Worm (Caenorhabditis elegans) whole organism, L4 larva: ENCODE results near the gene epn-1.

Source experiments
- D1046.2 ChIP-seq: fragments of 200-800 bp; sonication (Bioruptor generic); IDR thresholded peaks from 2 replicates; pipeline ENCODE4 v1.3.6; 2022; ENCODE audit warnings: missing genetic modification characterization, missing compliant biosample characterization
- F26F4.8 ChIP-seq: fragments of 200-800 bp; sonication (Bioruptor generic); conservative IDR thresholded peaks from 2 replicates; pipeline ENCODE4 v1.3.6; 2022; ENCODE audit warnings: missing genetic modification characterization, missing compliant biosample characterization
- F49E8.2 ChIP-seq: sonication (generic microtip); optimal IDR thresholded peaks from 2 replicates; lab custom pipeline; 2016; ENCODE audit warnings: missing compliant biosample characterization, mild to moderate bottlenecking, missing genetic modification characterization, borderline replicate concordance
- R02D3.7 ChIP-seq: fragments of 150-350 bp; sonication (generic microtip); optimal IDR thresholded peaks from 3 replicates; lab custom pipeline; 2014; ENCODE audit warnings: missing biosample characterization, missing genetic modification characterization
- T26A8.4 ChIP-seq: fragments of 200-800 bp; sonication (Bioruptor generic); IDR thresholded peaks from 2 replicates; pipeline ENCODE4 v1.3.6; 2022; ENCODE audit warnings: missing genetic modification characterization, missing compliant biosample characterization
- Y105C5A.15 ChIP-seq: fragments of 200-800 bp; sonication (Bioruptor generic); IDR thresholded peaks from 2 replicates; pipeline ENCODE4 v1.3.6; 2022; ENCODE audit warnings: missing genetic modification characterization, missing compliant biosample characterization
- Y48G9A.11 ChIP-seq: fragments of 200-800 bp; sonication (Bioruptor generic); IDR thresholded peaks from 2 replicates; pipeline ENCODE4 v1.3.6; 2022; ENCODE audit warnings: missing genetic modification reagents, missing genetic modification characterization, missing compliant biosample characterization
- Y5F2A.4 ChIP-seq: fragments of 200-800 bp; sonication (Bioruptor generic); optimal IDR thresholded peaks from 2 replicates; lab custom pipeline; 2018; ENCODE audit warnings: mild to moderate bottlenecking, missing genetic modification characterization, missing compliant biosample characterization
- Y75B8A.6 ChIP-seq: fragments of 200-800 bp; sonication (Bioruptor generic); IDR thresholded peaks from 2 replicates; pipeline ENCODE4 v1.3.6; 2022; ENCODE audit warnings: missing genetic modification reagents, missing genetic modification characterization, missing compliant biosample characterization
- ZK546.5 ChIP-seq, 2 experiments: sonication (generic microtip); optimal IDR thresholded peaks; 2 replicates each; lab custom pipeline; 2017; ENCODE audit warnings: missing biosample characterization in 2 of 2, missing genetic modification characterization in 2 of 2
- attf-4 ChIP-seq: sonication (generic microtip); optimal IDR thresholded peaks from 3 replicates; lab custom pipeline; 2017; ENCODE audit warnings: missing biosample characterization, missing genetic modification characterization
- ceh-62 ChIP-seq: sonication (generic microtip); optimal IDR thresholded peaks from 2 replicates; lab custom pipeline; 2017; ENCODE audit warnings: missing biosample characterization, missing genetic modification characterization
- daf-12 ChIP-seq: fragments of 150-350 bp; optimal IDR thresholded peaks from 2 replicates; lab custom pipeline; 2014; ENCODE audit warnings: missing biosample characterization, missing genetic modification reagents, missing genetic modification characterization
- daf-16 ChIP-seq, 3 experiments: sonication (generic microtip); optimal IDR thresholded peaks; 2 replicates each; lab custom pipeline; 2016 to 2017; ENCODE audit warnings: missing genetic modification characterization in 3 of 3, missing genetic modification reagents in 3 of 3, mild to moderate bottlenecking in 2 of 3, missing compliant biosample characterization in 2 of 3, missing biosample characterization in 1 of 3, moderate library complexity in 1 of 3
- dmd-6 ChIP-seq: fragments of 200-800 bp; sonication (Bioruptor generic); IDR thresholded peaks from 2 replicates; pipeline ENCODE4 v1.3.6; 2022; ENCODE audit warnings: missing genetic modification reagents, missing genetic modification characterization, missing compliant biosample characterization
- dmd-9 ChIP-seq: fragments of 200-800 bp; sonication (Bioruptor generic); IDR thresholded peaks from 2 replicates; pipeline ENCODE4 v1.3.6; 2022; ENCODE audit warnings: missing genetic modification reagents, missing genetic modification characterization, missing compliant biosample characterization
- dve-1 ChIP-seq: sonication (generic microtip); optimal IDR thresholded peaks from 2 replicates; lab custom pipeline; 2017; ENCODE audit warnings: antibody characterized with exemption, mild to moderate bottlenecking, missing genetic modification characterization, missing compliant biosample characterization; ENCODE audit not compliant: insufficient read depth
- egl-27 ChIP-seq: sonication (generic microtip); optimal IDR thresholded peaks from 3 replicates; lab custom pipeline; 2017; ENCODE audit warnings: missing biosample characterization, missing genetic modification reagents, missing genetic modification characterization
- egl-43 ChIP-seq: fragments of 200-800 bp; sonication (Bioruptor generic); IDR thresholded peaks from 2 replicates; pipeline ENCODE4 v1.3.6; 2022; ENCODE audit warnings: missing genetic modification reagents, missing genetic modification characterization, missing compliant biosample characterization
- fos-1 ChIP-seq: fragments of 150-350 bp; optimal IDR thresholded peaks from 2 replicates; lab custom pipeline; 2014; ENCODE audit warnings: missing biosample characterization, missing genetic modification characterization
- gei-8 ChIP-seq: fragments of 200-800 bp; sonication (Bioruptor generic); optimal IDR thresholded peaks from 2 replicates; lab custom pipeline; 2018; ENCODE audit warnings: mild to moderate bottlenecking, missing genetic modification characterization, missing compliant biosample characterization
- hif-1 ChIP-seq, 2 experiments: sonication (generic microtip); optimal IDR thresholded peaks; 2 replicates each; lab custom pipeline; 2016 to 2017; ENCODE audit warnings: missing compliant biosample characterization in 2 of 2, missing genetic modification characterization in 2 of 2, missing genetic modification reagents in 2 of 2, missing genotype in 2 of 2, mild to moderate bottlenecking in 1 of 2
- hlh-11 ChIP-seq: fragments of 200-800 bp; sonication (Bioruptor generic); optimal IDR thresholded peaks from 2 replicates; lab custom pipeline; 2018; ENCODE audit warnings: mild to moderate bottlenecking, missing genetic modification characterization, missing compliant biosample characterization
- hmg-1.1 ChIP-seq: fragments of 200-800 bp; sonication (Bioruptor generic); IDR thresholded peaks from 2 replicates; pipeline ENCODE4 v1.3.6; 2022; ENCODE audit warnings: missing genetic modification reagents, missing genetic modification characterization, missing compliant biosample characterization
- jun-1 ChIP-seq: fragments of 150-350 bp; optimal IDR thresholded peaks from 2 replicates; lab custom pipeline; 2014; ENCODE audit warnings: missing biosample characterization, missing genetic modification reagents, missing genetic modification characterization
- lin-1 ChIP-seq: fragments of 200-800 bp; sonication (Bioruptor generic); IDR thresholded peaks from 2 replicates; pipeline ENCODE4 v1.3.6; 2022; ENCODE audit warnings: missing genetic modification reagents, missing genetic modification characterization, missing compliant biosample characterization
- lin-13 ChIP-seq: fragments of 150-350 bp; optimal IDR thresholded peaks from 2 replicates; lab custom pipeline; 2014; ENCODE audit warnings: missing biosample characterization, missing genetic modification reagents, missing genetic modification characterization
- lin-29 ChIP-seq: fragments of 200-800 bp; sonication (Bioruptor generic); IDR thresholded peaks from 2 replicates; pipeline ENCODE4 v1.3.6; 2022; ENCODE audit warnings: missing genetic modification reagents, missing genetic modification characterization, missing compliant biosample characterization
- lin-39 ChIP-seq: fragments of 150-350 bp; optimal IDR thresholded peaks from 2 replicates; lab custom pipeline; 2014; ENCODE audit warnings: missing biosample characterization, missing genetic modification reagents, missing genetic modification characterization
- mdt-29 ChIP-seq: fragments of 200-800 bp; sonication (Bioruptor generic); IDR thresholded peaks from 2 replicates; pipeline ENCODE4 v1.3.6; 2022; ENCODE audit warnings: missing genetic modification reagents, missing genetic modification characterization, missing compliant biosample characterization
- mxl-2 ChIP-seq: fragments of 200-800 bp; sonication (Bioruptor generic); conservative IDR thresholded peaks from 2 replicates; pipeline ENCODE4 v1.3.6; 2022; ENCODE audit warnings: missing genetic modification reagents, missing genetic modification characterization, missing compliant biosample characterization
- nhr-111 ChIP-seq: fragments of 200-800 bp; sonication (Bioruptor generic); optimal IDR thresholded peaks from 2 replicates; lab custom pipeline; 2018; ENCODE audit warnings: mild to moderate bottlenecking, missing genetic modification characterization, missing compliant biosample characterization
- nhr-41 ChIP-seq: fragments of 200-800 bp; sonication (Bioruptor generic); IDR thresholded peaks from 2 replicates; pipeline ENCODE4 v1.3.6; 2022; ENCODE audit warnings: missing genetic modification reagents, missing genetic modification characterization, missing compliant biosample characterization
- nhr-76 ChIP-seq: fragments of 150-350 bp; optimal IDR thresholded peaks from 2 replicates; lab custom pipeline; 2014; ENCODE audit warnings: missing biosample characterization, missing genetic modification characterization
- pqm-1 ChIP-seq: sonication (generic microtip); optimal IDR thresholded peaks from 2 replicates; lab custom pipeline; 2017; ENCODE audit warnings: missing biosample characterization, missing genetic modification characterization
- rbr-2 ChIP-seq: sonication (generic microtip); optimal IDR thresholded peaks from 2 replicates; lab custom pipeline; 2016; ENCODE audit warnings: missing genotype, missing genetic modification characterization, missing compliant biosample characterization
- saeg-2 ChIP-seq: fragments of 200-800 bp; sonication (Bioruptor generic); IDR thresholded peaks from 2 replicates; pipeline ENCODE4 v1.3.6; 2022; ENCODE audit warnings: missing genetic modification reagents, missing genetic modification characterization, missing compliant biosample characterization
- sdz-12 ChIP-seq: fragments of 200-800 bp; sonication (Bioruptor generic); optimal IDR thresholded peaks from 2 replicates; lab custom pipeline; 2018; ENCODE audit warnings: mild to moderate bottlenecking, missing genetic modification characterization, missing compliant biosample characterization
- snpc-1.2 ChIP-seq: fragments of 200-800 bp; sonication (Bioruptor generic); IDR thresholded peaks from 2 replicates; pipeline ENCODE4 v1.3.6; 2022; ENCODE audit warnings: missing genetic modification reagents, missing genetic modification characterization, missing compliant biosample characterization
- snpc-4 ChIP-seq: fragments of 150-350 bp; optimal IDR thresholded peaks from 2 replicates; lab custom pipeline; 2014; ENCODE audit warnings: missing biosample characterization, missing genetic modification characterization
- spr-3 ChIP-seq: fragments of 200-800 bp; sonication (Bioruptor generic); optimal IDR thresholded peaks from 2 replicates; lab custom pipeline; 2018; ENCODE audit warnings: mild to moderate bottlenecking, missing genetic modification characterization, missing compliant biosample characterization
- tra-1 ChIP-seq: fragments of 200-800 bp; sonication (Bioruptor generic); IDR thresholded peaks from 2 replicates; pipeline ENCODE4 v1.3.6; 2022; ENCODE audit warnings: missing genetic modification reagents, missing genetic modification characterization, missing compliant biosample characterization
- unc-62 ChIP-seq, 3 experiments: fragments of 150-350 bp in 1 of 3; sonication (generic microtip); optimal IDR thresholded peaks in 2 of 3; peaks in 1 of 3; 1 replicate in 1 of 3; 2 replicates in 2 of 3; lab custom pipeline; 2014 to 2017; ENCODE audit warnings: missing biosample characterization in 3 of 3, missing genetic modification characterization in 3 of 3, missing genetic modification reagents in 3 of 3, missing genotype in 1 of 3
- zag-1 ChIP-seq: fragments of 150-350 bp; optimal IDR thresholded peaks from 2 replicates; lab custom pipeline; 2014; ENCODE audit warnings: missing biosample characterization, missing genetic modification characterization
- zfp-3 ChIP-seq: fragments of 200-800 bp; sonication (Bioruptor generic); conservative IDR thresholded peaks from 2 replicates; pipeline ENCODE4 v1.3.6; 2022; ENCODE audit warnings: missing genetic modification reagents, missing genetic modification characterization, missing compliant biosample characterization
- ztf-11 ChIP-seq: fragments of 150-350 bp; optimal IDR thresholded peaks from 2 replicates; lab custom pipeline; 2014; ENCODE audit warnings: missing biosample characterization, missing genetic modification characterization

The epn-1 gene

DNA sequence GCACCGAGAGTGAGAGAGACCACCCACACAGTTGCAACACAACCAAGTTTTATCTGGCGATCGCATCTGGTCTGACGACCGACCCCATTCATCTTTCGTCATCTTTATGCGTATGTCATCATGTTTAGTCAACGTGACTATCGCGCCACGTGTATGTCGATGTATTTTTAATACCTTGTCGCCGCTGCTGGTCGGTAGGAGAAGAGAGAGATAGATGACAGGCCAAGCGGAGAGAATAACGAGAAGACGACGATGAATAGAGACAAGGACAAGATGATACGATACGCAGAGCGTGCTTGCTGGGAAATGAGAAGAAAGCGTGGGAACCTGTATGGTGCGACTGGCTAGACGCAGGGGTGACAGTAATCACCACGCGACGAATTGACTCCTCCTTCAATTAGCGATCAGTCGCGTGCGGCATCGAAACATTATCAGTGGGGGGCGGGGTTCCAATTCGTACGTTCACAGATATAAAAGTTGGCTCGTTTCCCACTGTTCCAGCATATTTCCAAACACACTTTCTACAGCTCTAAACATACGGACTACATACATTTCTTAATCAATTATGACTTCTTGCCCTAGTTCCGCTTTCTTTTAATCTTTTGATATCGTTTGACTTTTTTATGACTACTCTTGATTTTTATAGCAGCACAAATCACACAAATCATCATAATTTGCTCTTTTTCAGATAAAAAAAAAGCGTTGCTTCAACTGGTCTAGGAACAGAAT, 27.8 kb downstream of the epn-1 start, which contains the start of gene tatn-1 (continued):
- TF ChIP-seq daf-12 (tag; lab: Kevin White, UChicago) = no peak
- no peak for TF ChIP-seq snpc-1.2
- no peak for TF ChIP-seq zfp-3
- TF ChIP-seq jun-1 (tag; lab: Kevin White, UChicago) = peak; percentile 53
- no peak for TF ChIP-seq F26F4.8 (GFP tag; lab: Robert Waterston, UW)
- TF ChIP-seq dve-1 (tag; lab: Kevin White, UChicago) = peak; percentile 86
- TF ChIP-seq nhr-41 (GFP tag; lab: Robert Waterston, UW) = peak; percentile 24; the same call in 1 of the 2 replicates
- peak; percentile 25; the same call in 1 of the 2 replicates for TF ChIP-seq hmg-1.1 (GFP tag; lab: Robert Waterston, UW)
- no peak for TF ChIP-seq fos-1
- no peak for TF ChIP-seq R02D3.7 (tag; lab: Kevin White, UChicago)
- TF ChIP-seq dmd-6 (GFP tag; lab: Robert Waterston, UW) = peak; percentile 97
- no peak for TF ChIP-seq ceh-62 (tag; lab: Kevin White, UChicago)
- no peak for TF ChIP-seq egl-27 (tag; lab: Kevin White, UChicago)
- no peak for TF ChIP-seq Y5F2A.4 (GFP tag; lab: Kevin White, UChicago)
- TF ChIP-seq zag-1 (tag; lab: Kevin White, UChicago) = no peak
- TF ChIP-seq mxl-2 = 0 out of 2 replicates have a peak, but pooled peaks have one; percentile 3
- TF ChIP-seq Y75B8A.6 (GFP tag; lab: Robert Waterston, UW) = no peak

DNA sequence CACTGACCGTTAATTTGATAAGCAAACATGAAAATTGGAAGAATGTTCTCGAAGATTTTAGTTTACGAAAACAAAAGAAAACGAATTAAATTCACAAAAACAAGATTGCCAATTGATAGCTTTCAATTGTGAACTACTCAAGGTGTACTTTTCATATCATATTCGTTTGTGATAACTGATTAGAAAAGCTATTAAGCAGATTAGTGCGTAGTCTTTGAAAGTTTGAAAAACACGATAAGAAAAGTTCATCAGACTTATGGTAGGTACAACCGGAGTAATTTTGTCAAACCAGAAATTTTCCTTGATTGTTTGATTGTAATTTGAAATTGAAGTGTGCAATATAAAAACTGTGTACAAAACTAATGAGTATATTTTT, 30.8 kb downstream of the epn-1 start:
- no peak for TF ChIP-seq nhr-76 (tag; lab: Kevin White, UChicago)
- TF ChIP-seq F26F4.8 (GFP tag; lab: Robert Waterston, UW) = no peak
- TF ChIP-seq T26A8.4 (GFP tag; lab: Robert Waterston, UW) = no peak
- no peak for TF ChIP-seq saeg-2 (GFP tag; lab: Robert Waterston, UW)
- no peak for TF ChIP-seq egl-43 (GFP tag; lab: Robert Waterston, UW)
- no peak for TF ChIP-seq lin-39
- TF ChIP-seq egl-27 (tag; lab: Kevin White, UChicago) = no peak
- peak in 1 of 2 experiments; percentile 70 for TF ChIP-seq unc-62 (GFP tag; optimal IDR thresholded peaks at IDR 0.05 in 1 of 2; lab: Kevin White, UChicago)
- TF ChIP-seq unc-62 (tag; optimal IDR thresholded peaks at IDR 0.05; lab: Kevin White, UChicago) = no peak
- no peak for TF ChIP-seq daf-16 (GFP tag; optimal IDR thresholded peaks at IDR 0.05; lab: Kevin White, UChicago)
- peak; percentile 74 for TF ChIP-seq daf-16 (tag; optimal IDR thresholded peaks at IDR 0.05; lab: Kevin White, UChicago)
- TF ChIP-seq spr-3 (GFP tag; lab: Kevin White, UChicago) = no peak
- no peak for TF ChIP-seq zag-1 (tag; lab: Kevin White, UChicago)
- TF ChIP-seq ztf-11 = no peak
- no peak for TF ChIP-seq F49E8.2 (tag; lab: Kevin White, UChicago)
- no peak for TF ChIP-seq ZK546.5 (tag; optimal IDR thresholded peaks at IDR 0.05; lab: Kevin White, UChicago)
- TF ChIP-seq mxl-2 = no peak
- TF ChIP-seq pqm-1 (tag; lab: Kevin White, UChicago) = no peak
- peak; percentile 34 for TF ChIP-seq dve-1 (tag; lab: Kevin White, UChicago)
- no peak for TF ChIP-seq nhr-111
- TF ChIP-seq tra-1 (GFP tag; lab: Robert Waterston, UW) = no peak
- no peak for TF ChIP-seq lin-1
- no peak for TF ChIP-seq daf-12 (tag; lab: Kevin White, UChicago)
- TF ChIP-seq mdt-29 (GFP tag; lab: Robert Waterston, UW) = no peak
- no peak for TF ChIP-seq gei-8 (GFP tag; lab: Kevin White, UChicago)
- TF ChIP-seq lin-13 (GFP tag; lab: Kevin White, UChicago) = no peak
- no peak for TF ChIP-seq D1046.2
- TF ChIP-seq rbr-2 = no peak
- TF ChIP-seq lin-29 (GFP tag; lab: Robert Waterston, UW) = no peak
- TF ChIP-seq attf-4 = no peak
- TF ChIP-seq nhr-41 (GFP tag; lab: Robert Waterston, UW) = no peak
- TF ChIP-seq Y105C5A.15 (GFP tag; lab: Robert Waterston, UW) = no peak
- no peak for TF ChIP-seq sdz-12 (GFP tag; lab: Kevin White, UChicago)
- TF ChIP-seq hlh-11 (tag; lab: Kevin White, UChicago) = no peak
- no peak for TF ChIP-seq Y5F2A.4 (GFP tag; lab: Kevin White, UChicago)
- TF ChIP-seq zfp-3 = no peak
- no peak for TF ChIP-seq snpc-4 (tag; lab: Kevin White, UChicago)
- peak; percentile 19; the same call in 1 of the 2 replicates for TF ChIP-seq dmd-6 (GFP tag; lab: Robert Waterston, UW)
- no peak for TF ChIP-seq dmd-9 (GFP tag; lab: Robert Waterston, UW)
- TF ChIP-seq hif-1 (tag; optimal IDR thresholded peaks at IDR 0.05; lab: Kevin White, UChicago) = no peak
- no peak for TF ChIP-seq Y48G9A.11 (GFP tag; lab: Robert Waterston, UW)
